Worm (Caenorhabditis elegans): ENCODE data around the gene Y17G9B.2.

Gene Y17G9B.2

DNA sequence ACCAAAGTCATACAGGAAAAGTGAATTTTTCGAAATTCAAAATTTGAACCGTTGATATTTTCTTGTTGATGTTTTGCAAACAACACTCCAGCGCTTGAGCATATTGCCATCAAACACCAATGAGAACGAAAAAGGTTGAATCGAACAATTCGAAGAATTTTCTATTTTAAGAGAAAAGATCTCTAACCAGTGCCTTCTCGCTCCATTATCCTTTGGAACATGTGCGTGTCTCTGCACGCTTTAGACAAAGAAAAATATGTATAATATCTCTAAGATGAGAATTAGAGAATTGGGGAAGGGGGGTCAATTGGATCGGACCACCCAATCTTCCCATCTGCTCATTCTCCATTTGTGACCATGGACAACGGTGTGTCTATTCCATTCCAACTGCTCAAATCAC, at the start of gene Y17G9B.2:
Y17G9B.2 (plus strand) TSS at position 301 of the 400 bp plus-strand sequence.
- TF ChIP-seq nfyb-1 (GFP tag; IDR thresholded peaks at IDR 0.05) = no peak
- TF ChIP-seq lin-54 (GFP tag; optimal IDR thresholded peaks at IDR 0.05) = no peak
- no peak for TF ChIP-seq nfya-2 (GFP tag; IDR thresholded peaks at IDR 0.05)
- TF ChIP-seq ekl-4 (GFP tag; IDR thresholded peaks at IDR 0.05) = no peak
- TF ChIP-seq gei-17 (GFP tag; optimal IDR thresholded peaks at IDR 0.05) = no peak
- TF ChIP-seq nhr-27 (tag; optimal IDR thresholded peaks at IDR 0.05) = no peak
- TF ChIP-seq somi-1 (GFP tag; optimal IDR thresholded peaks at IDR 0.05) = no peak

- peak; percentile 33; the same call in 1 of the 2 replicates for TF ChIP-seq hmg-1.2 (GFP tag; IDR thresholded peaks at IDR 0.05)
- TF ChIP-seq mcd-1 (GFP tag; IDR thresholded peaks at IDR 0.05) = peak; percentile 76
These were observed 48.2 kb upstream of the Y17G9B.2 start, which contains the start of gene miro-1 for ce11 chrIV:4715785-4716184. Gene miro-1 (minus strand): TSS chrIV:4715807.

DNA sequence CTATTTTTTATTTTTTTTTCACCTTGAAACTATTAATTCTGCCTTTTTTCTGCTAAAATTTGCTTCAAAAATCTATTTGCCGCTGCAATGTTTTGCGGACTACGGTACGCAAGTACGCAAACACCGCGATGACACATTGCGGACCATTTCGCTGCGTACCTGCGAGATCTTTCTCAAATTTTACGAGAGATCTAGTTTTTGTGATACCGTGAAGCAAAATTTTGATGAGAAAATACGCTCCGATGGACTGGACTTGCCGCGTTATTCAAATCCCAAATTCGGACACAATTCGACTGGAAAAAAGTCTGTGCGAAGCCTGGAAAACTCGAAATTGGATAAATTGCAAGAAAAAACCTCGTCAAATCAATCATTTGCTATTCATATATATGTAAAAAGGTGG, 43.4 kb upstream of the Y17G9B.2 start:
- TF ChIP-seq Y53G8AR.9 (GFP tag; conservative IDR thresholded peaks at IDR 0.05) = peak; percentile 94
- TF ChIP-seq cebp-1 (GFP tag; IDR thresholded peaks at IDR 0.05) = peak; percentile 91
- peak; percentile 53 for TF ChIP-seq cebp-1 (tag; optimal IDR thresholded peaks at IDR 0.05)
- TF ChIP-seq attf-5 (GFP tag; optimal IDR thresholded peaks at IDR 0.05) = peak; percentile 50
- TF ChIP-seq egrh-3 (GFP tag; IDR thresholded peaks at IDR 0.05) = peak; percentile 63
- peak; percentile 88 for TF ChIP-seq ceh-100 (GFP tag; IDR thresholded peaks at IDR 0.05)
- TF ChIP-seq hmg-20 (GFP tag; IDR thresholded peaks at IDR 0.05) = peak; percentile 66; the same call in 1 of the 2 replicates
- peak; percentile 93 for TF ChIP-seq bed-2 (GFP tag; IDR thresholded peaks at IDR 0.05)
- peak; percentile 12 for TF ChIP-seq lsl-1 (GFP tag; optimal IDR thresholded peaks at IDR 0.05)
- peak; percentile 93 for TF ChIP-seq pbrm-1 (GFP tag; IDR thresholded peaks at IDR 0.05)
- TF ChIP-seq egl-18 (GFP tag; IDR thresholded peaks at IDR 0.05) = 0 out of 2 replicates have a peak, but pooled peaks have one; percentile 81
- 0 out of 2 replicates have a peak, but pooled peaks have one; percentile 17 for TF ChIP-seq aptf-3 (GFP tag; IDR thresholded peaks at IDR 0.05)
- peak; percentile 98 for TF ChIP-seq K11D2.4 (GFP tag; IDR thresholded peaks at IDR 0.05)
- TF ChIP-seq ztf-6 (GFP tag; IDR thresholded peaks at IDR 0.05) = peak; percentile 86
- TF ChIP-seq hsf-1 (GFP tag; IDR thresholded peaks at IDR 0.05) = peak; percentile 78
- TF ChIP-seq let-526 (GFP tag; IDR thresholded peaks at IDR 0.05) = peak; percentile 89
- TF ChIP-seq Y79H2A.3 (GFP tag; conservative IDR thresholded peaks at IDR 0.05) = peak; percentile 79
- peak; percentile 89 for TF ChIP-seq ekl-4 (GFP tag; IDR thresholded peaks at IDR 0.05)
- TF ChIP-seq nhr-120 (GFP tag; IDR thresholded peaks at IDR 0.05) = 0 out of 2 replicates have a peak, but pooled peaks have one; percentile 78
- peak; percentile 70 for TF ChIP-seq lir-1 (GFP tag; conservative IDR thresholded peaks at IDR 0.05)
- peak; percentile 89 for TF ChIP-seq rcor-1 (GFP tag; IDR thresholded peaks at IDR 0.05)
- peak; percentile 67 for TF ChIP-seq lin-54 (GFP tag; optimal IDR thresholded peaks at IDR 0.05)
- TF ChIP-seq hmg-1.2 (GFP tag; IDR thresholded peaks at IDR 0.05) = peak; percentile 98
- peak; percentile 44 for TF ChIP-seq madf-6 (GFP tag; IDR thresholded peaks at IDR 0.05)
- peak; percentile 90 for TF ChIP-seq ceh-91 (GFP tag; IDR thresholded peaks at IDR 0.05)
- peak; percentile 42; the same call in 1 of the 2 replicates for TF ChIP-seq madf-8 (GFP tag; conservative IDR thresholded peaks at IDR 0.05)
- peak; percentile 87; the same call in 1 of the 2 replicates for TF ChIP-seq Y95B8A.8 (GFP tag; IDR thresholded peaks at IDR 0.05)
- TF ChIP-seq madf-3 (GFP tag; IDR thresholded peaks at IDR 0.05) = peak; percentile 90
- peak; percentile 86 for TF ChIP-seq aptf-2 (GFP tag; conservative IDR thresholded peaks at IDR 0.05)
- peak in 1 of 2 experiments; percentile 28 for TF ChIP-seq let-607 (tag; optimal IDR thresholded peaks at IDR 0.05)
- TF ChIP-seq dox-1 (GFP tag; IDR thresholded peaks at IDR 0.05) = peak; percentile 98
- peak; percentile 99 for TF ChIP-seq mcd-1 (GFP tag; IDR thresholded peaks at IDR 0.05)
- TF ChIP-seq sea-2 (GFP tag; IDR thresholded peaks at IDR 0.05) = peak; percentile 78; the same call in 1 of the 2 replicates
- TF ChIP-seq attf-3 (GFP tag; conservative IDR thresholded peaks at IDR 0.05) = peak; percentile 80
- peak; percentile 79 for TF ChIP-seq Y67H2A.10 (GFP tag; conservative IDR thresholded peaks at IDR 0.05)
- TF ChIP-seq C06A6.2 (GFP tag; conservative IDR thresholded peaks at IDR 0.05) = peak; percentile 91
- TF ChIP-seq nfyb-1 (GFP tag; IDR thresholded peaks at IDR 0.05) = peak; percentile 98
- peak; percentile 80 for TF ChIP-seq D2030.7 (GFP tag; IDR thresholded peaks at IDR 0.05)
- TF ChIP-seq C17E4.6 (GFP tag; IDR thresholded peaks at IDR 0.05) = peak; percentile 80
- peak; percentile 83 for TF ChIP-seq F33H1.4 (GFP tag; IDR thresholded peaks at IDR 0.05)

All from whole organism, young adult.